Worm (Caenorhabditis elegans) whole organism, late embryonic: ENCODE data around the gene set-27.
A peak's percentile ranks its signal among the peaks of the same experiment; 100 is the strongest.

Experiments
- C08G9.2 ChIP-seq: sonication (generic microtip); optimal IDR thresholded peaks from 2 replicates; lab custom pipeline; 2016; ENCODE audit warnings: mild to moderate bottlenecking, missing genetic modification characterization, moderate library complexity, missing compliant biosample characterization
- C38D4.7 ChIP-seq: fragments of 200-800 bp; sonication (Bioruptor generic); optimal IDR thresholded peaks from 2 replicates; lab custom pipeline; 2018; ENCODE audit warnings: mild to moderate bottlenecking, missing genetic modification characterization, moderate library complexity, missing compliant biosample characterization
- F13H6.1 ChIP-seq: sonication (generic microtip); optimal IDR thresholded peaks from 2 replicates; lab custom pipeline; 2016; ENCODE audit warnings: missing genetic modification characterization, missing compliant biosample characterization
- K02D7.2 ChIP-seq: sonication (generic microtip); optimal IDR thresholded peaks from 2 replicates; lab custom pipeline; 2017; ENCODE audit warnings: mild to moderate bottlenecking, missing genetic modification characterization, missing compliant biosample characterization
- K09A11.1 ChIP-seq: sonication (generic microtip); optimal IDR thresholded peaks from 2 replicates; lab custom pipeline; 2017; ENCODE audit warnings: antibody characterized with exemption, mild to moderate bottlenecking, missing genetic modification characterization, missing compliant biosample characterization; ENCODE audit not compliant: insufficient read depth
- T23F11.4 ChIP-seq: fragments of 200-800 bp; sonication (Bioruptor generic); optimal IDR thresholded peaks from 2 replicates; lab custom pipeline; 2018; ENCODE audit warnings: mild to moderate bottlenecking, missing genetic modification characterization, missing compliant biosample characterization
- ahr-1 ChIP-seq: sonication (generic microtip); optimal IDR thresholded peaks from 2 replicates; lab custom pipeline; 2016; ENCODE audit warnings: missing genetic modification characterization, missing compliant biosample characterization
- ama-1 ChIP-seq: fragments of 150-350 bp; optimal IDR thresholded peaks from 2 replicates; lab custom pipeline; 2014
- ceh-14 ChIP-seq: sonication (generic microtip); optimal IDR thresholded peaks from 2 replicates; lab custom pipeline; 2016; ENCODE audit warnings: missing genotype, missing genetic modification characterization, missing compliant biosample characterization
- ceh-19 ChIP-seq: fragments of 200-800 bp; sonication (Bioruptor generic); optimal IDR thresholded peaks from 2 replicates; lab custom pipeline; 2018; ENCODE audit warnings: mild to moderate bottlenecking, missing genetic modification characterization, missing compliant biosample characterization
- ceh-22 ChIP-seq: sonication (generic microtip); optimal IDR thresholded peaks from 2 replicates; lab custom pipeline; 2017; ENCODE audit warnings: missing biosample characterization, missing genetic modification characterization
- ceh-24 ChIP-seq: sonication (generic microtip); optimal IDR thresholded peaks from 2 replicates; lab custom pipeline; 2016; ENCODE audit warnings: mild to moderate bottlenecking, missing genetic modification characterization, missing compliant biosample characterization
- ceh-45 ChIP-seq: fragments of 200-800 bp; sonication (Bioruptor generic); IDR thresholded peaks from 2 replicates; pipeline ENCODE4 v1.3.6; 2022; ENCODE audit warnings: missing genetic modification reagents, missing genetic modification characterization, missing compliant biosample characterization
- che-1 ChIP-seq: sonication (generic microtip); optimal IDR thresholded peaks from 2 replicates; lab custom pipeline; 2016; ENCODE audit warnings: mild to moderate bottlenecking, missing genetic modification characterization, missing compliant biosample characterization
- dve-1 ChIP-seq: sonication (generic microtip); optimal IDR thresholded peaks from 2 replicates; lab custom pipeline; 2017; ENCODE audit warnings: antibody characterized with exemption, mild to moderate bottlenecking, missing genetic modification characterization, missing compliant biosample characterization
- elt-2 ChIP-seq: sonication (generic microtip); optimal IDR thresholded peaks from 2 replicates; lab custom pipeline; 2016; ENCODE audit warnings: missing genetic modification reagents, missing genetic modification characterization, missing compliant biosample characterization
- elt-4 ChIP-seq: sonication (generic microtip); optimal IDR thresholded peaks from 2 replicates; lab custom pipeline; 2016; ENCODE audit warnings: missing genetic modification characterization, missing compliant biosample characterization
- ets-4 ChIP-seq: sonication (generic microtip); optimal IDR thresholded peaks from 2 replicates; lab custom pipeline; 2016; ENCODE audit warnings: missing genetic modification characterization, missing compliant biosample characterization
- eyg-1 ChIP-seq: sonication (generic microtip); optimal IDR thresholded peaks from 2 replicates; lab custom pipeline; 2016; ENCODE audit warnings: missing genotype, missing genetic modification characterization, missing compliant biosample characterization
- hlh-6 ChIP-seq: sonication (generic microtip); optimal IDR thresholded peaks from 2 replicates; lab custom pipeline; 2016; ENCODE audit warnings: missing genotype, missing genetic modification characterization, missing compliant biosample characterization
- hlh-8 ChIP-seq: sonication (generic microtip); optimal IDR thresholded peaks from 2 replicates; lab custom pipeline; 2016; ENCODE audit warnings: missing genotype, missing genetic modification characterization, missing compliant biosample characterization
- lin-11 ChIP-seq: fragments of 200-800 bp; sonication (Bioruptor generic); optimal IDR thresholded peaks from 2 replicates; lab custom pipeline; 2018; ENCODE audit warnings: mild to moderate bottlenecking, missing genetic modification characterization, missing compliant biosample characterization
- madf-2 ChIP-seq: sonication (generic microtip); optimal IDR thresholded peaks from 2 replicates; lab custom pipeline; 2017; ENCODE audit warnings: missing genetic modification characterization, missing compliant biosample characterization
- nhr-11 ChIP-seq: fragments of 150-350 bp; optimal IDR thresholded peaks from 2 replicates; lab custom pipeline; 2014; ENCODE audit warnings: missing biosample characterization, missing genetic modification characterization
- npax-4 ChIP-seq: sonication (generic microtip); optimal IDR thresholded peaks from 2 replicates; lab custom pipeline; 2016; ENCODE audit warnings: missing genetic modification characterization, missing compliant biosample characterization
- pat-9 ChIP-seq: fragments of 200-800 bp; sonication (Bioruptor generic); optimal IDR thresholded peaks from 2 replicates; lab custom pipeline; 2018; ENCODE audit warnings: mild to moderate bottlenecking, missing genetic modification characterization, moderate library complexity, missing compliant biosample characterization
- pax-1 ChIP-seq: fragments of 150-350 bp; optimal IDR thresholded peaks from 2 replicates; lab custom pipeline; 2014; ENCODE audit warnings: missing biosample characterization, missing genetic modification characterization
- pha-2 ChIP-seq: sonication (generic microtip); optimal IDR thresholded peaks from 2 replicates; lab custom pipeline; 2017; ENCODE audit warnings: mild to moderate bottlenecking, missing genetic modification characterization, missing compliant biosample characterization
- pqm-1 ChIP-seq: sonication (generic microtip); optimal IDR thresholded peaks from 2 replicates; lab custom pipeline; 2016; ENCODE audit warnings: missing genetic modification characterization, missing compliant biosample characterization
- ref-2 ChIP-seq: sonication (generic microtip); optimal IDR thresholded peaks from 2 replicates; lab custom pipeline; 2016; ENCODE audit warnings: missing genetic modification characterization, missing compliant biosample characterization
- rnt-1 ChIP-seq: sonication (generic microtip); optimal IDR thresholded peaks from 2 replicates; lab custom pipeline; 2016; ENCODE audit warnings: missing genetic modification characterization, missing compliant biosample characterization
- sdc-2 ChIP-seq: sonication (generic microtip); optimal IDR thresholded peaks from 2 replicates; lab custom pipeline; 2016; ENCODE audit warnings: missing genotype, missing genetic modification characterization, missing compliant biosample characterization
- sox-4 ChIP-seq: sonication (generic microtip); optimal IDR thresholded peaks from 2 replicates; lab custom pipeline; 2017; ENCODE audit warnings: mild to moderate bottlenecking, missing genetic modification characterization, inconsistent platforms, missing compliant biosample characterization
- syd-9 ChIP-seq: sonication (generic microtip); optimal IDR thresholded peaks from 2 replicates; lab custom pipeline; 2016; ENCODE audit warnings: mild to moderate bottlenecking, missing genetic modification characterization, moderate library complexity, missing compliant biosample characterization
- tbx-2 ChIP-seq: sonication (generic microtip); optimal IDR thresholded peaks from 2 replicates; lab custom pipeline; 2016; ENCODE audit warnings: missing genetic modification characterization, missing compliant biosample characterization
- unc-3 ChIP-seq, 2 experiments: fragments of 200-800 bp in 1 of 2; sonication (Bioruptor generic) in 1 of 2; sonication (generic microtip) in 1 of 2; conservative IDR thresholded peaks in 1 of 2; optimal IDR thresholded peaks in 1 of 2; 2 replicates each; pipeline versions ENCODE4 v1.3.6 to Lab custom; 2016 to 2022; ENCODE audit warnings: missing compliant biosample characterization in 2 of 2, missing genetic modification characterization in 2 of 2, missing genetic modification reagents in 1 of 2
- unc-55 ChIP-seq: sonication (generic microtip); optimal IDR thresholded peaks from 2 replicates; lab custom pipeline; 2017; ENCODE audit warnings: missing biosample characterization, missing genetic modification reagents, missing genetic modification characterization

set-27 gene

ce11 chrIII:2725221-2726203, 24.8 kb downstream of the set-27 start, which contains the start of gene cosa-1:
Gene cosa-1 (plus strand): TSS chrIII:2726116.
- no peak for TF ChIP-seq ama-1 (lab: Kevin White, UChicago)
- TF ChIP-seq pha-2 (tag; lab: Kevin White, UChicago): no peak
- no peak for TF ChIP-seq K02D7.2 (tag; lab: Kevin White, UChicago)
- no peak for TF ChIP-seq C08G9.2 (tag; lab: Kevin White, UChicago)
- TF ChIP-seq ahr-1: no peak
- no peak for TF ChIP-seq hlh-8

ce11 chrIII:2733606-2734183, 33.0 kb downstream of the set-27 start, which contains the start of gene Y71H2AM.12:
Gene Y71H2AM.12 (minus strand): TSS chrIII:2734091.
- TF ChIP-seq unc-55 (GFP tag; lab: Kevin White, UChicago) (no peak), syd-9 (tag; lab: Kevin White, UChicago) (no peak), ceh-14 (tag; lab: Kevin White, UChicago) (no peak), tbx-2 (no peak), rnt-1 (tag; lab: Kevin White, UChicago) (no peak), ceh-19 (GFP tag; lab: Kevin White, UChicago) (no peak), hlh-6 (tag; lab: Kevin White, UChicago) (no peak), ref-2 (no peak), lin-11 (tag; lab: Kevin White, UChicago) (no peak), unc-3 (GFP tag; conservative IDR thresholded peaks at IDR 0.05; lab: Robert Waterston, UW) (no peak), unc-3 (tag; optimal IDR thresholded peaks at IDR 0.05; lab: Kevin White, UChicago) (no peak), pqm-1 (no peak), che-1 (tag; lab: Kevin White, UChicago) (no peak), C08G9.2 (tag; lab: Kevin White, UChicago) (no peak), npax-4 (tag; lab: Kevin White, UChicago) (no peak), K02D7.2 (tag; lab: Kevin White, UChicago) (no peak), ceh-24 (tag; lab: Kevin White, UChicago) (no peak), elt-2 (tag; lab: Kevin White, UChicago) (no peak), eyg-1 (tag; lab: Kevin White, UChicago) (no peak)

DNA sequence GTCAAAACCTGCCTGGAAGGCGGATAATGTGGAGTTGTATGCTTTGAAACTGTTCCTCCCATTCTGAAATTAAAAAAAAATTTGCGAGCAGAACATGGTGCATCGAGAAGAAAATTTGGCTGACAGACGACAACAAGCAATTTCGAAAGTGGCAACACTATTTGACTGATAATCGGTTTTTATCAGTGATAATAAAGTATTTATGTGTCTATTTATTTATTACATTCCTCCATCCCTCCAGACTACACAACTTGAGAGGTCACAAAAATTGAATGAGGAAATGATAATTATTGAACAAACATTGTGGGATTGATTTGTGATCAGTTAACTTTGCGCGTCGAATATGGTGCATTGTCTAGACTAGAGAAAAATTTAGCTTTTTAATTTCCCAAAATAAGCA, 38.7 kb downstream of the set-27 start, which contains the start of gene cest-25:
Gene cest-25, minus strand, starts transcription at position 63 of the 400 bp plus-strand sequence.
- TF ChIP-seq dve-1 (tag; lab: Kevin White, UChicago) (no peak), elt-2 (tag; lab: Kevin White, UChicago) (peak; percentile 56)

DNA sequence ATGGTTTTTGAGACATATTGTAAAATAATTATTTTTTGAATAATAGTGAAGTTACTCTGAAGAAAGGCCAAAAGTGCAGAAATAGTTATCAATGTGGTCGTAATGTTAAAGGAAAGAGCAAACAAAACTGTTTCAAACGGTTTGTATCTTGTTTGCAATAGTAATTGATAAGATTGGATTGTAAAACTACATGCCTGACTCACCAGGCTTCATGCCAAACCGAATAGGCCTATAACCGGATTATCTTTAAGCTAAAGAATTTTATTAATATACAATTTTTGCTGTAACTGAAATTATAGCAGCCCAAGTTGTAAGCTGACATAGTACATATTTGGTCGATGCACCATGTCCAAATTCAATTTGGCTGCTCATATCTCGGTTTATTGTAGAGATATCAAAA, 45.8 kb downstream of the set-27 start, which contains the start of gene Y71H2AM.14:
Gene Y71H2AM.14, minus strand, starts transcription at position 101 of the 400 bp plus-strand sequence.
- no peak for TF ChIP-seq pha-2 (tag; lab: Kevin White, UChicago)
- TF ChIP-seq ceh-19 (GFP tag; lab: Kevin White, UChicago): no peak
- TF ChIP-seq sox-4: no peak
- TF ChIP-seq ets-4 (tag; lab: Kevin White, UChicago): no peak
- TF ChIP-seq pqm-1: no peak
- no peak for TF ChIP-seq pat-9 (tag; lab: Kevin White, UChicago)
- TF ChIP-seq nhr-11 (tag; lab: Kevin White, UChicago): no peak
- no peak for TF ChIP-seq ceh-45 (GFP tag; lab: Robert Waterston, UW)
- TF ChIP-seq madf-2 (tag; lab: Kevin White, UChicago): no peak
- no peak for TF ChIP-seq C38D4.7 (GFP tag; lab: Kevin White, UChicago)
- TF ChIP-seq T23F11.4 (GFP tag; lab: Kevin White, UChicago): no peak
- TF ChIP-seq K09A11.1: no peak
- no peak for TF ChIP-seq elt-4 (tag; lab: Kevin White, UChicago)
- no peak for TF ChIP-seq pax-1 (tag; lab: Kevin White, UChicago)
- no peak for TF ChIP-seq F13H6.1 (tag; lab: Kevin White, UChicago)
- no peak for TF ChIP-seq ama-1 (lab: Kevin White, UChicago)
- TF ChIP-seq sdc-2: no peak
- TF ChIP-seq ceh-22 (tag; lab: Kevin White, UChicago): no peak
